Worm (Caenorhabditis elegans) whole organism, L4 larva: ENCODE measurements around the gene C09H10.9.

Source experiments
- hmg-1.1 ChIP-seq: fragments of 200-800 bp; sonication (Bioruptor generic); IDR thresholded peaks from 2 replicates; pipeline ENCODE4 v1.3.6; 2022; ENCODE audit warnings: missing genetic modification reagents, missing genetic modification characterization, missing compliant biosample characterization
- pha-4 ChIP-seq, 2 experiments: fragments of 150-350 bp in 1 of 2; fragments of 200-800 bp in 1 of 2; sonication (Bioruptor generic) in 1 of 2; IDR thresholded peaks in 1 of 2; optimal IDR thresholded peaks in 1 of 2; 2 replicates each; pipeline versions ENCODE4 v1.3.6 to Lab custom; 2014 to 2022; ENCODE audit warnings: missing genetic modification characterization in 2 of 2, missing genetic modification reagents in 2 of 2, missing biosample characterization in 1 of 2, missing compliant biosample characterization in 1 of 2

DNA sequence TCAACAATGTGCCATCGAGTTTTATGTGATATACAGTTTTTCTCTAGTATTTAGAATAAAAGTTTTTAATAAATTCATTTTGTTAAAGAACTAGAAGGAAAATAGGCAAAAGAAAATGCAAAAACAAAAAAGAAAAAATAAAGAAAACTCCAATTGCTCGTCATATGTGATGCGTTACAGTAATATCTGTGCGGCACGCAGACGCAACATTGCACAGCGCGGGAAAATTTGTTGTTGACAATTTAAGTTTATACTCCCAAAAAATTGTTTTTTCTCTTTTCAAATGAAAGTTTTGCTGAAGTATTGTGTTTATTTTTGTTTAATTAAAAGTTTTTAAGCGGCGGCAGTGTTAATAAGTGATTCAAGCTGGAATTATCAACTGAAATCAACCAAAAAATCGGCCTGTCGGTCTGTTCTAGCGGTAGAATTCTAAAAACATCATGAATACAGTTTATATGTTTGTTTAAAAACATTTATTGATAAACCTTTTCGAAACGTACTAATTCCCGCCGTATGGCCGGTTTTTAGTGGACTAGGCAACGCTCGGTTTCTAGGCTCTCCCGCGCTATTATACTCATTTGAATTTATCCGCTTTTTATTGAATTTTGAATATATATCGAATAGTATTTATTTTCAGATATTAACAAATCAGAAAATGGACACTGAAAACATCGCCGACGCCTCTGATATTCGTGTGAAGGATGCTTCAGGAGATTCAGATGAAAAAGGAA lies 1.9 kb downstream of the C09H10.9 start, which contains the start of gene nasp-1:
- TF ChIP-seq hmg-1.1 (GFP tag; lab: Robert Waterston, UW) (no peak), pha-4 (GFP tag; IDR thresholded peaks at IDR 0.05; lab: Robert Waterston, UW) (no peak), pha-4 (tag; optimal IDR thresholded peaks at IDR 0.05; lab: Kevin White, UChicago) (no peak)
